Fruit fly (Drosophila melanogaster) whole organism, embryonic: ENCODE results near the gene CG43292.

Source experiments
- Abd-B ChIP-seq: fragments of 200-800 bp; sonication (Bioruptor generic); optimal IDR thresholded peaks from 2 replicates; lab custom pipeline; 2018; ENCODE audit warnings: missing biosample characterization, mild to moderate bottlenecking, missing genetic modification characterization, moderate library complexity
- Asciz ChIP-seq: fragments of 200-800 bp; sonication (Bioruptor generic); optimal IDR thresholded peaks from 2 replicates; lab custom pipeline; 2017; ENCODE audit warnings: missing biosample characterization, mild to moderate bottlenecking, missing genetic modification characterization, missing genetic modification reagents
- Atf6 ChIP-seq: fragments of 200-800 bp; sonication (Bioruptor generic); IDR thresholded peaks from 2 replicates; pipeline ENCODE4 v1.3.6; 2022; ENCODE audit warnings: missing biosample characterization, missing genetic modification characterization
- CG10462 ChIP-seq: fragments of 200-800 bp; sonication (Bioruptor generic); optimal IDR thresholded peaks from 2 replicates; lab custom pipeline; 2016; ENCODE audit warnings: missing biosample characterization, missing genetic modification characterization
- CG11456 ChIP-seq: fragments of 200-800 bp; sonication (Bioruptor generic); IDR thresholded peaks from 3 replicates; pipeline ENCODE4 v1.3.6; 2022; ENCODE audit warnings: missing biosample characterization, missing genetic modification characterization
- CG11504 ChIP-seq: fragments of 200-800 bp; sonication (Bioruptor generic); optimal IDR thresholded peaks from 3 replicates; lab custom pipeline; 2019; ENCODE audit warnings: missing biosample characterization, mild to moderate bottlenecking, missing genetic modification characterization, moderate library complexity
- CG13894 ChIP-seq: fragments of 200-800 bp; sonication (Bioruptor generic); optimal IDR thresholded peaks from 3 replicates; lab custom pipeline; 2018; ENCODE audit warnings: missing biosample characterization, mild to moderate bottlenecking, missing genetic modification characterization, moderate library complexity
- CG1602 ChIP-seq: fragments of 200-800 bp; sonication (Bioruptor generic); optimal IDR thresholded peaks from 3 replicates; lab custom pipeline; 2016; ENCODE audit warnings: missing biosample characterization, missing genetic modification characterization
- CG17568 ChIP-seq: fragments of 200-800 bp; sonication (Bioruptor generic); optimal IDR thresholded peaks from 2 replicates; lab custom pipeline; 2018; ENCODE audit warnings: missing biosample characterization, mild to moderate bottlenecking, missing genetic modification characterization, moderate library complexity
- CG18262 ChIP-seq: fragments of 200-800 bp; optimal IDR thresholded peaks from 3 replicates; lab custom pipeline; 2019; ENCODE audit warnings: missing biosample characterization, mild to moderate bottlenecking, missing genetic modification characterization, moderate library complexity
- CG18764 ChIP-seq: fragments of 200-800 bp; sonication (Bioruptor generic); optimal IDR thresholded peaks from 3 replicates; lab custom pipeline; 2016; ENCODE audit warnings: missing biosample characterization, missing genetic modification characterization
- CG2712 ChIP-seq: fragments of 200-800 bp; optimal IDR thresholded peaks from 3 replicates; lab custom pipeline; 2019; ENCODE audit warnings: missing biosample characterization, mild to moderate bottlenecking, missing genetic modification characterization, moderate library complexity
- CG32772 ChIP-seq: fragments of 200-800 bp; sonication (Bioruptor generic); IDR thresholded peaks from 2 replicates; pipeline ENCODE4 v1.3.6; 2022; ENCODE audit warnings: missing biosample characterization, missing genetic modification characterization
- CG3847 ChIP-seq: fragments of 200-800 bp; sonication (Bioruptor generic); IDR thresholded peaks from 2 replicates; pipeline ENCODE4 v1.3.6; 2022; ENCODE audit warnings: missing biosample characterization, missing genetic modification characterization
- CG3995 ChIP-seq: fragments of 200-800 bp; sonication (Bioruptor generic); optimal IDR thresholded peaks from 3 replicates; lab custom pipeline; 2016; ENCODE audit warnings: missing biosample characterization, missing genetic modification characterization
- CG4854 ChIP-seq: fragments of 200-800 bp; sonication (Bioruptor generic); optimal IDR thresholded peaks from 2 replicates; lab custom pipeline; 2016; ENCODE audit warnings: missing biosample characterization, missing genetic modification characterization, inconsistent platforms
- CG6272 ChIP-seq: fragments of 200-800 bp; sonication (Bioruptor generic); IDR thresholded peaks from 2 replicates; pipeline ENCODE4 v1.3.6; 2022; ENCODE audit warnings: missing biosample characterization, missing genetic modification characterization
- CG7987 ChIP-seq: fragments of 200-800 bp; sonication (Bioruptor generic); optimal IDR thresholded peaks from 2 replicates; lab custom pipeline; 2018; ENCODE audit warnings: missing biosample characterization, mild to moderate bottlenecking, missing genetic modification characterization, moderate library complexity
- CG8359 ChIP-seq: fragments of 200-800 bp; sonication (Bioruptor generic); optimal IDR thresholded peaks from 2 replicates; lab custom pipeline; 2017; ENCODE audit warnings: missing biosample characterization, mild to moderate bottlenecking, missing genetic modification characterization, borderline replicate concordance
- CrebB ChIP-seq: fragments of 200-800 bp; sonication (Bioruptor generic); optimal IDR thresholded peaks from 3 replicates; lab custom pipeline; 2018; ENCODE audit warnings: missing biosample characterization, mild to moderate bottlenecking, missing genetic modification characterization
- D ChIP-seq, 2 experiments: fragments of 200-800 bp in 1 of 2; fragments of >200 bp in 1 of 2; sonication (Bioruptor generic) in 1 of 2; optimal IDR thresholded peaks; 2 replicates in 1 of 2; 3 replicates in 1 of 2; lab custom pipeline; 2017; ENCODE audit warnings: mild to moderate bottlenecking in 1 of 2, missing biosample characterization in 1 of 2, missing genetic modification characterization in 1 of 2, missing genetic modification reagents in 1 of 2
- D19B ChIP-seq: fragments of 200-800 bp; sonication (Bioruptor generic); optimal IDR thresholded peaks from 2 replicates; lab custom pipeline; 2017; ENCODE audit warnings: missing biosample characterization, mild to moderate bottlenecking, missing genetic modification characterization
- Drgx ChIP-seq: fragments of 200-800 bp; sonication (Bioruptor generic); IDR thresholded peaks from 2 replicates; pipeline ENCODE4 v1.3.6; 2022; ENCODE audit warnings: missing biosample characterization, missing genetic modification characterization
- E2f1 ChIP-seq: fragments of 200-800 bp; sonication (Bioruptor generic); IDR thresholded peaks from 2 replicates; pipeline ENCODE4 v1.3.6; 2022; ENCODE audit warnings: missing biosample characterization, missing genetic modification characterization
- E2f2 ChIP-seq: fragments of 200-800 bp; sonication (Bioruptor generic); IDR thresholded peaks from 2 replicates; pipeline ENCODE4 v1.3.6; 2022; ENCODE audit warnings: missing biosample characterization, missing genetic modification characterization
- Ets97D ChIP-seq: fragments of 200-800 bp; sonication (Bioruptor generic); optimal IDR thresholded peaks from 3 replicates; lab custom pipeline; 2016; ENCODE audit warnings: missing biosample characterization, missing genetic modification characterization
- Hmr ChIP-seq: fragments of 200-800 bp; sonication (Bioruptor generic); optimal IDR thresholded peaks from 3 replicates; lab custom pipeline; 2017; ENCODE audit warnings: mild to moderate bottlenecking, missing biosample characterization, missing genetic modification reagents, missing genetic modification characterization
- Meics ChIP-seq: fragments of 200-800 bp; sonication (Bioruptor generic); optimal IDR thresholded peaks from 2 replicates; lab custom pipeline; 2017; ENCODE audit warnings: missing biosample characterization, mild to moderate bottlenecking, missing genetic modification characterization
- NC2β ChIP-seq: fragments of 200-800 bp; sonication (Bioruptor generic); optimal IDR thresholded peaks from 2 replicates; lab custom pipeline; 2016; ENCODE audit warnings: missing biosample characterization, missing genetic modification characterization
- Neu2 ChIP-seq: fragments of 200-800 bp; sonication (Bioruptor generic); optimal IDR thresholded peaks from 3 replicates; lab custom pipeline; 2016; ENCODE audit warnings: missing biosample characterization, missing genetic modification characterization, borderline replicate concordance
- Nf-YA ChIP-seq: fragments of 200-800 bp; sonication (Bioruptor generic); IDR thresholded peaks from 2 replicates; pipeline ENCODE4 v1.3.6; 2022; ENCODE audit warnings: missing biosample characterization, missing genetic modification characterization
- NfI ChIP-seq: fragments of 200-800 bp; sonication (Bioruptor generic); optimal IDR thresholded peaks from 3 replicates; lab custom pipeline; 2018; ENCODE audit warnings: missing biosample characterization, mild to moderate bottlenecking, missing genetic modification characterization, moderate library complexity
- Opbp ChIP-seq: fragments of 200-800 bp; sonication (Bioruptor generic); IDR thresholded peaks from 3 replicates; pipeline ENCODE4 v1.3.6; 2022; ENCODE audit warnings: missing biosample characterization, missing genetic modification characterization; ENCODE audit not compliant: partially characterized antibody
- PHDP ChIP-seq: fragments of 200-800 bp; sonication (Bioruptor generic); optimal IDR thresholded peaks from 3 replicates; lab custom pipeline; 2018; ENCODE audit warnings: missing biosample characterization, mild to moderate bottlenecking, missing genetic modification characterization, moderate library complexity
- Rfx ChIP-seq: fragments of 200-800 bp; sonication (Bioruptor generic); IDR thresholded peaks from 2 replicates; pipeline ENCODE4 v1.3.6; 2022; ENCODE audit warnings: missing biosample characterization, missing genetic modification characterization
- Side ChIP-seq: fragments of 200-800 bp; sonication (Bioruptor generic); optimal IDR thresholded peaks from 2 replicates; lab custom pipeline; 2016; ENCODE audit warnings: missing biosample characterization, missing genetic modification characterization
- YL-1 ChIP-seq: fragments of 200-800 bp; sonication (Bioruptor generic); optimal IDR thresholded peaks from 3 replicates; lab custom pipeline; 2017; ENCODE audit warnings: missing biosample characterization, mild to moderate bottlenecking, missing genetic modification characterization
- cg ChIP-seq: fragments of 200-800 bp; sonication (Bioruptor generic); optimal IDR thresholded peaks from 3 replicates; lab custom pipeline; 2019; ENCODE audit warnings: missing biosample characterization, mild to moderate bottlenecking, missing genetic modification characterization, moderate library complexity
- chm ChIP-seq: fragments of 200-800 bp; sonication (Bioruptor generic); IDR thresholded peaks from 2 replicates; pipeline ENCODE4 v1.3.6; 2022; ENCODE audit warnings: missing biosample characterization, missing genetic modification characterization
- dm ChIP-seq: fragments of 200-800 bp; sonication (Bioruptor generic); optimal IDR thresholded peaks from 3 replicates; lab custom pipeline; 2016; ENCODE audit warnings: missing biosample characterization, missing genetic modification characterization
- eyg ChIP-seq: fragments of 200-800 bp; sonication (Bioruptor generic); optimal IDR thresholded peaks from 3 replicates; lab custom pipeline; 2016; ENCODE audit warnings: missing biosample characterization, missing genetic modification characterization
- lola ChIP-seq, 3 experiments: fragments of >200 bp in 2 of 3; fragments of 200-800 bp in 1 of 3; sonication (Bioruptor generic) in 1 of 3; optimal IDR thresholded peaks; 2 replicates each; lab custom pipeline; 2017 to 2019; ENCODE audit warnings: missing biosample characterization in 3 of 3, missing genetic modification characterization in 3 of 3, mild to moderate bottlenecking in 1 of 3, moderate library complexity in 1 of 3
- nom ChIP-seq: fragments of 200-800 bp; sonication (Bioruptor generic); optimal IDR thresholded peaks from 2 replicates; lab custom pipeline; 2017; ENCODE audit warnings: missing biosample characterization, missing genetic modification characterization, mild to moderate bottlenecking, moderate library complexity, missing genetic modification reagents
- org-1 ChIP-seq: fragments of 200-800 bp; sonication (Bioruptor generic); optimal IDR thresholded peaks from 2 replicates; lab custom pipeline; 2017; ENCODE audit warnings: missing biosample characterization, missing genetic modification characterization
- otp ChIP-seq: fragments of 200-800 bp; sonication (Bioruptor generic); IDR thresholded peaks from 3 replicates; pipeline ENCODE4, ENCODE4 v1.3.6; 2022; ENCODE audit warnings: missing biosample characterization, missing genetic modification characterization
- pho ChIP-seq: fragments of 200-800 bp; sonication (Bioruptor generic); optimal IDR thresholded peaks from 2 replicates; lab custom pipeline; 2016; ENCODE audit warnings: missing biosample characterization, missing genetic modification characterization
- pita ChIP-seq: fragments of 200-800 bp; sonication (Bioruptor generic); optimal IDR thresholded peaks from 2 replicates; lab custom pipeline; 2017; ENCODE audit warnings: missing biosample characterization, mild to moderate bottlenecking, missing genetic modification characterization
- ro ChIP-seq: fragments of 200-800 bp; sonication (Bioruptor generic); IDR thresholded peaks from 2 replicates; pipeline ENCODE4 v1.3.6; 2022; ENCODE audit warnings: missing biosample characterization, missing genetic modification characterization
- sens-2 ChIP-seq: fragments of 200-800 bp; sonication (Bioruptor generic); IDR thresholded peaks from 2 replicates; pipeline ENCODE4 v1.3.6; 2022; ENCODE audit warnings: missing biosample characterization, missing genetic modification characterization
- sim ChIP-seq: fragments of 200-800 bp; sonication (Bioruptor generic); IDR thresholded peaks from 2 replicates; pipeline ENCODE4 v1.3.6; 2022; ENCODE audit warnings: missing biosample characterization, missing genetic modification characterization

CG43292 gene

dm6 chr3L:7433325-7433827, 42.0 kb upstream of the CG43292 start (continued):
- TF ChIP-seq CG4854 (GFP tag; lab: Kevin White, UChicago): no peak
- TF ChIP-seq CG3847 (GFP tag; lab: Robert Waterston, UW): no peak; the same call in 1 of the 2 replicates
- no peak for TF ChIP-seq Ets97D (GFP tag; lab: Kevin White, UChicago)
- TF ChIP-seq YL-1 (GFP tag; lab: Kevin White, UChicago): no peak
- TF ChIP-seq Nf-YA (GFP tag; lab: Robert Waterston, UW): no peak
- TF ChIP-seq sens-2 (GFP tag; lab: Robert Waterston, UW): no peak
- TF ChIP-seq Atf6: peak; percentile 48; the same call in 1 of the 2 replicates
- TF ChIP-seq CrebB (tag; lab: Kevin White, UChicago): no peak
- no peak for TF ChIP-seq Neu2 (GFP tag; lab: Kevin White, UChicago)
- no peak for TF ChIP-seq Opbp (GFP tag; lab: Robert Waterston, UW)
- TF ChIP-seq CG7987 (GFP tag; lab: Kevin White, UChicago): no peak
- no peak for TF ChIP-seq otp (GFP tag; lab: Robert Waterston, UW)
- peak; percentile 63 for TF ChIP-seq Drgx (GFP tag; lab: Robert Waterston, UW)
- peak in 1 of 3 experiments; percentile 25 for TF ChIP-seq lola (GFP tag; optimal IDR thresholded peaks at IDR 0.05; lab: Kevin White, UChicago)
- no peak for TF ChIP-seq CG10462 (GFP tag; lab: Kevin White, UChicago)
- TF ChIP-seq pho (GFP tag; lab: Kevin White, UChicago): no peak
- peak; percentile 46 for TF ChIP-seq CG2712 (tag; lab: Kevin White, UChicago)
- TF ChIP-seq CG11456 (GFP tag; lab: Robert Waterston, UW): no peak
- TF ChIP-seq ro: no peak
- no peak for TF ChIP-seq sim (GFP tag; lab: Robert Waterston, UW)
- no peak for TF ChIP-seq CG8359 (GFP tag; lab: Kevin White, UChicago)
- no peak for TF ChIP-seq Hmr (GFP tag; lab: Kevin White, UChicago)
- TF ChIP-seq NC2β: no peak
- TF ChIP-seq pita (GFP tag; lab: Kevin White, UChicago): no peak
- TF ChIP-seq Side (GFP tag; lab: Kevin White, UChicago): no peak
- peak; percentile 56 for TF ChIP-seq Rfx (GFP tag; lab: Robert Waterston, UW)
- TF ChIP-seq PHDP (tag; lab: Kevin White, UChicago): peak; percentile 31
- TF ChIP-seq CG13894 (tag; lab: Kevin White, UChicago): peak; percentile 28
- TF ChIP-seq CG6272: no peak
- TF ChIP-seq D19B (GFP tag; lab: Kevin White, UChicago): no peak
- TF ChIP-seq org-1: no peak
- TF ChIP-seq E2f1: no peak
- peak; percentile 56 for TF ChIP-seq CG18262
- TF ChIP-seq Asciz (GFP tag; lab: Kevin White, UChicago): peak; percentile 28
- TF ChIP-seq CG18764 (GFP tag; lab: Kevin White, UChicago): no peak
- no peak for TF ChIP-seq Abd-B (GFP tag; lab: Kevin White, UChicago)
- no peak for TF ChIP-seq D (optimal IDR thresholded peaks at IDR 0.05; lab: Kevin White, UChicago)
- TF ChIP-seq D (GFP tag; optimal IDR thresholded peaks at IDR 0.05; lab: Kevin White, UChicago): no peak
- no peak for TF ChIP-seq dm (GFP tag; lab: Kevin White, UChicago)
- 0 out of 2 replicates have a peak, but pooled peaks have one; percentile 12 for TF ChIP-seq E2f2
- peak; percentile 40 for TF ChIP-seq CG11504
- TF ChIP-seq eyg (GFP tag; lab: Kevin White, UChicago): no peak
- TF ChIP-seq CG17568 (GFP tag; lab: Kevin White, UChicago): no peak
- no peak for TF ChIP-seq chm
- peak; percentile 34; the same call in 1 of the 2 replicates for TF ChIP-seq CG32772 (GFP tag; lab: Robert Waterston, UW)
- peak; percentile 12 for TF ChIP-seq Meics (GFP tag; lab: Kevin White, UChicago)
- no peak for TF ChIP-seq NfI (GFP tag; lab: Kevin White, UChicago)
- TF ChIP-seq nom: peak; percentile 54
- TF ChIP-seq CG3995: no peak
- TF ChIP-seq cg (GFP tag; lab: Kevin White, UChicago): peak; percentile 78
- TF ChIP-seq CG1602 (GFP tag; lab: Kevin White, UChicago): no peak
